Fruit fly (Drosophila melanogaster) whole organism, pupa: ENCODE data around the gene RhoGAP18B.

ENCODE experiments used
- CG10348 ChIP-seq: fragments of 200-800 bp; sonication (Bioruptor generic); IDR thresholded peaks from 2 replicates; pipeline ENCODE4 v1.3.6; 2022; ENCODE audit warnings: missing biosample characterization, missing genetic modification characterization
- CG12605 ChIP-seq: fragments of 200-800 bp; sonication (Bioruptor generic); IDR thresholded peaks from 2 replicates; pipeline ENCODE4 v1.3.6; 2022; ENCODE audit warnings: missing biosample characterization, missing genetic modification characterization
- CG13204 ChIP-seq: fragments of 200-800 bp; sonication (Bioruptor generic); optimal IDR thresholded peaks from 2 replicates; lab custom pipeline; 2018; ENCODE audit warnings: missing biosample characterization, mild to moderate bottlenecking, missing genetic modification characterization, moderate library complexity
- CG14655 ChIP-seq: fragments of 200-800 bp; sonication (Bioruptor generic); optimal IDR thresholded peaks from 3 replicates; lab custom pipeline; 2017; ENCODE audit warnings: mild to moderate bottlenecking, missing biosample characterization, missing genetic modification reagents, missing genetic modification characterization
- CG32121 ChIP-seq: fragments of 200-800 bp; sonication (Bioruptor generic); IDR thresholded peaks from 2 replicates; pipeline ENCODE4 v1.3.6; 2022; ENCODE audit warnings: missing biosample characterization, missing genetic modification characterization
- CG4496 ChIP-seq: fragments of 200-800 bp; sonication (Bioruptor generic); IDR thresholded peaks from 3 replicates; pipeline ENCODE4 v1.3.6; 2022; ENCODE audit warnings: missing biosample characterization, missing genetic modification characterization
- CG8159 ChIP-seq: fragments of 200-800 bp; sonication (Bioruptor generic); optimal IDR thresholded peaks from 3 replicates; lab custom pipeline; 2018; ENCODE audit warnings: missing biosample characterization, mild to moderate bottlenecking, missing genetic modification characterization, moderate library complexity
- CG9948 ChIP-seq: fragments of 200-800 bp; sonication (Bioruptor generic); optimal IDR thresholded peaks from 2 replicates; lab custom pipeline; 2018; ENCODE audit warnings: missing biosample characterization, mild to moderate bottlenecking, missing genetic modification characterization, moderate library complexity
- EcR ChIP-seq: fragments of 200-800 bp; sonication (Bioruptor generic); optimal IDR thresholded peaks from 3 replicates; lab custom pipeline; 2019; ENCODE audit warnings: missing biosample characterization, missing genetic modification characterization, mild to moderate bottlenecking, moderate library complexity, missing genetic modification reagents
- Ets98B ChIP-seq: fragments of 200-800 bp; sonication (Bioruptor generic); IDR thresholded peaks from 2 replicates; pipeline ENCODE4 v1.3.6; 2022; ENCODE audit warnings: missing biosample characterization, missing genetic modification characterization
- Pif1A ChIP-seq: fragments of 200-800 bp; sonication (Bioruptor generic); optimal IDR thresholded peaks from 3 replicates; lab custom pipeline; 2016; ENCODE audit warnings: missing biosample characterization, missing genetic modification characterization
- fd96Ca ChIP-seq: fragments of 200-800 bp; sonication (Bioruptor generic); IDR thresholded peaks from 3 replicates; pipeline ENCODE4 v1.3.6; 2022; ENCODE audit warnings: missing biosample characterization, missing genetic modification characterization
- gl ChIP-seq: fragments of 200-800 bp; sonication (Bioruptor generic); optimal IDR thresholded peaks from 2 replicates; lab custom pipeline; 2018; ENCODE audit warnings: missing biosample characterization, mild to moderate bottlenecking, missing genetic modification characterization
- rn ChIP-seq: fragments of 200-800 bp; sonication (Bioruptor generic); IDR thresholded peaks from 2 replicates; pipeline ENCODE4 v1.3.6; 2022; ENCODE audit warnings: missing biosample characterization, missing genetic modification characterization

Gene RhoGAP18B

DNA sequence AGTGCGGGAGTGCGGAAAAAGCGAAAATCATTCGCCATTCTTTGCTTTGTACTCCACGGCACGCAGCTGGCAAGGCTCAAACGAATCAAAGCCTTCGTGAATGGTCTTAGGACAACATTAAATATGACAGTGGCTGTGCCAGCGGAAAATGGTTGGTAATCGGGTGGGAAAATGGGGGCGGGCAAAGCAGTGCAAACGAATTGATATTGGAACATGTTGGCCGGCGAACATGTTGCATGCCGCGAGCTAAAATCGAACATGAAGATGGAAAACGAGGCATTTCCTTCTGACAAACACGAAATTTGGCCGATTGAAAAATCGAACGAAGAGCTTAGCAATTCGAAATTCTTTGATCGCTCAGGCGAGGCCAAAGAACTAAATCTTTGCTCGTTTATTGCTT lies 70.7 kb downstream of the RhoGAP18B start:
- no peak for TF ChIP-seq rn (GFP tag; lab: Robert Waterston, UW)
- no peak for TF ChIP-seq EcR (GFP tag; lab: Kevin White, UChicago)
- TF ChIP-seq fd96Ca (GFP tag; lab: Robert Waterston, UW): no peak
- TF ChIP-seq CG9948 (tag; lab: Kevin White, UChicago): no peak
- no peak for TF ChIP-seq CG12605 (GFP tag; lab: Robert Waterston, UW)
- TF ChIP-seq CG14655 (GFP tag; lab: Kevin White, UChicago): no peak
- TF ChIP-seq CG4496 (GFP tag; lab: Robert Waterston, UW): no peak
- TF ChIP-seq Pif1A (GFP tag; lab: Kevin White, UChicago): no peak
- TF ChIP-seq CG13204 (GFP tag; lab: Kevin White, UChicago): no peak
- no peak for TF ChIP-seq CG8159 (tag; lab: Kevin White, UChicago)
- no peak for TF ChIP-seq CG32121 (GFP tag; lab: Robert Waterston, UW)
- TF ChIP-seq CG10348: no peak
- TF ChIP-seq Ets98B (GFP tag; lab: Robert Waterston, UW): no peak
- no peak for TF ChIP-seq gl (tag; lab: Kevin White, UChicago)
